Fruit fly (Drosophila melanogaster) S2 (cell line): ENCODE results near the gene CG10680.

Experiments used
- CG8478 ChIP-seq: fragments of >200 bp; optimal IDR thresholded peaks from 2 replicates; lab custom pipeline; 2018
- CTCF ChIP-seq, 2 experiments: fragments of >200 bp; optimal IDR thresholded peaks; 2 replicates each; lab custom pipeline; 2018

DNA sequence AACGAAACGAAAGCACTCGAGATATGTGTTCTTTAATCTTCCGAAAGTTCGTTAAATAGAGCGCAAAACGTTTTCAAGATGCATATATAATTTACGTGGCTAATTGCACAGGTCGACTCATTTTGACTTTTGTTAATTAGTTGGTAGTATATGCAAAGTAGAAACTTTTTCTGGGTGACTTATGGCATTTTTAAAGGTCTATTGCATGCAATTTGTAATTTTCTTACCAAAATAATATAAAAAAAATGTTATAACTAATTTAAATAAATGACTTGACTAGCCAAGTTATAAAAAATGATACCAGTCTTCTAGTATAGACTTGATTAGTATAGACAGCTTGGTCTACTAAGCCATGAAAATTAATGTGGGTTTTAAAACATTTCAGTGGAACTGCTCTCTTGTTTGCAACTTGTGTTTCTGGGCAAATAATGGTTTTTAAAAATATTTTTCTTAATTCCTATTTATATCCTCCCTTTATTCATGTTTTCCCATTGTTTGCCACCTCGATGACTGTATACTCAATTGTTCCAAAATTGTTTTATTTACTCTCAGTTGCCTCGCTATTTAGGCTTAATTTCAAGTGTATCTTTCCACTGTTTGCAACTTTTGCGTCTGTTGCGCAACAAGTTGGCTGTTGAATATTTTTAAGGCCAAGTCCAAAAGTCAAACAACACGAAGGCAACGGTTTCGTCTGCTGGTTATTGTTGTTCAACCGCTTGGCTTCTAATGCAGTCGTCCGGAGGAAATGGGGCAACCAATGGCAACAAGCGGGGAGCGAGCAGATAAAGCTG, 24.1 kb downstream of the CG10680 start:
- TF ChIP-seq CTCF (optimal IDR thresholded peaks at IDR 0.05; lab: Kevin White, UChicago), result no peak
- TF ChIP-seq CG8478 (lab: Kevin White, UChicago), result no peak
